Fruit fly (Drosophila melanogaster) whole organism: Measurements from ENCODE around the gene srw.

ENCODE experiments used
- CG8478 ChIP-seq: fragments of >200 bp; optimal IDR thresholded peaks from 2 replicates; lab custom pipeline; 2018; ENCODE audit warnings: inconsistent platforms
- Dll ChIP-seq: fragments of >200 bp; optimal IDR thresholded peaks from 2 replicates; lab custom pipeline; 2017
- EcR ChIP-seq, 2 experiments: fragments of >200 bp; optimal IDR thresholded peaks; 2 replicates each; lab custom pipeline; 2017; ENCODE audit warnings: missing biosample characterization in 2 of 2, missing genetic modification characterization in 2 of 2, missing genetic modification reagents in 2 of 2
- pan ChIP-seq: fragments of >200 bp; optimal IDR thresholded peaks from 2 replicates; lab custom pipeline; 2017
- psq ChIP-seq: fragments of >200 bp; optimal IDR thresholded peaks from 2 replicates; lab custom pipeline; 2017
- usp ChIP-seq: fragments of >200 bp; optimal IDR thresholded peaks from 2 replicates; lab custom pipeline; 2017; ENCODE audit warnings: missing biosample characterization, missing genetic modification characterization, mixed read lengths

srw gene

dm6 chr3L:4283428-4284089 lies at the start of gene srw, which contains the start of gene CG1316:
Gene srw (minus strand): TSS chr3L:4283478.
Gene CG1316 (plus strand): TSS chr3L:4283851.
- TF ChIP-seq Dll (lab: Kevin White, UChicago) (no peak), pan (lab: Kevin White, UChicago) (no peak), usp (GFP tag; lab: Kevin White, UChicago) (no peak), psq (lab: Kevin White, UChicago) (no peak), CG8478 (lab: Kevin White, UChicago) (no peak), EcR (GFP tag; optimal IDR thresholded peaks at IDR 0.05; lab: Kevin White, UChicago) (no peak)

- no peak for TF ChIP-seq pan (lab: Kevin White, UChicago)
- no peak for TF ChIP-seq psq (lab: Kevin White, UChicago)
- no peak for TF ChIP-seq EcR (GFP tag; optimal IDR thresholded peaks at IDR 0.05; lab: Kevin White, UChicago)
- no peak for TF ChIP-seq CG8478 (lab: Kevin White, UChicago)
- TF ChIP-seq Dll (lab: Kevin White, UChicago) = no peak
Measured at dm6 chr3L:4328048-4328447, 44.8 kb upstream of the srw start.

DNA sequence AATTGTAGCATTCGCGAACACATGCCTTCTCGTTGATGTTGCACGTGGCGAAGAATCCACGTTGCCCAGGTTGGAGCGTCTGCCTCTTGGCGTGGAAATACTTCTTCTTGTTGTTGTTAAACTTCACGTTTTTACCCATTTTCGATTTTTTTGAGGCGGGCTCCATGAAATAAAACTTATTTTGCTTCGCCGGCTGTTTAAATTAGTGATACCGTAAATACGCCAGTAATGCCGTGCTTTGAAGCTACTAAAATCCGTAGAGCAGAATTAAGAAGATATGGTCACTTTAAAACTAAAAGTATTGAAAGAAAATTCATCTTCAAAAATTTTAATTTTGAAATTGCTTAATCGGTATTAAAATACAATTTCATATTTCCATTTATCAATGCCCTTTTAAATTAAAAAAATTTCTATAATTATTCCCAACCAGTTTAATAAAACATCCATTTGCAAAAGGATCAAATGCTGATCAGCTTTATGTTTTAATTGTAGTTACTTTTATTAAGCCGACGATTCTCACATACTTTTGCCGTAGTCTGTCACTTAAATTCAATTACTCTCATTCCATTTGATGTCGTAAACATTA lies 38.8 kb upstream of the srw start, which contains the start of gene CG15014:
Gene CG15014, minus strand, starts transcription at position 228 of the 586 bp plus-strand sequence.
- TF ChIP-seq usp (GFP tag; lab: Kevin White, UChicago) = no peak
- no peak for TF ChIP-seq psq (lab: Kevin White, UChicago)
- no peak for TF ChIP-seq CG8478 (lab: Kevin White, UChicago)
- TF ChIP-seq Dll (lab: Kevin White, UChicago) = no peak
- TF ChIP-seq EcR (GFP tag; optimal IDR thresholded peaks at IDR 0.05; lab: Kevin White, UChicago) = no peak
- no peak for TF ChIP-seq pan (lab: Kevin White, UChicago)

dm6 chr3L:4318677-4319580 lies 35.7 kb upstream of the srw start, which contains the start of gene PMP34:
Gene PMP34 (plus strand): TSS chr3L:4318755.
- TF ChIP-seq psq (lab: Kevin White, UChicago) (no peak), Dll (lab: Kevin White, UChicago) (no peak), EcR (GFP tag; optimal IDR thresholded peaks at IDR 0.05; lab: Kevin White, UChicago) (no peak), pan (lab: Kevin White, UChicago) (no peak), CG8478 (lab: Kevin White, UChicago) (no peak), usp (GFP tag; lab: Kevin White, UChicago) (no peak)

DNA sequence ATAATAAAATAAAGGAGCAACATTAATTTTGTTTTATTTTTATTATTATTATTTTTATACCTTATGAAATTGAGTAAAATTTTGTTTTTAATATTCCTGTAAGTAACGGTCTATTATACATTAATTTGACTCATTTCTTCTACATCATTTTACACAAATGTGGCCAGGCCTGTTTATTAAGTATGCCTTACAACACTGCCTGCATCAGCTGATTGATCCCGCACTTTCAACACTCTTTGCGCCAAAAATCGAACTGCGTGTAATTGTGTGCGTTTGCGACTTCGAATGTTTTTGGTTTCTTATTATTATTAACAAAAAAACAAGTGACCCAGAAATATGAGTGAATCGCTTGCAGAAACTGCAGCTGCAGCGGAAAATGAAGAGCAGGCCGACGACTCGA lies 30.0 kb upstream of the srw start, which contains the start of gene Claspin:
Gene Claspin, plus strand, starts transcription at position 185 of the 400 bp plus-strand sequence.
- TF ChIP-seq CG8478 (lab: Kevin White, UChicago) (no peak), usp (GFP tag; lab: Kevin White, UChicago) (no peak), psq (lab: Kevin White, UChicago) (no peak), EcR (GFP tag; optimal IDR thresholded peaks at IDR 0.05; lab: Kevin White, UChicago) (no peak), pan (lab: Kevin White, UChicago) (no peak), Dll (lab: Kevin White, UChicago) (no peak)

DNA sequence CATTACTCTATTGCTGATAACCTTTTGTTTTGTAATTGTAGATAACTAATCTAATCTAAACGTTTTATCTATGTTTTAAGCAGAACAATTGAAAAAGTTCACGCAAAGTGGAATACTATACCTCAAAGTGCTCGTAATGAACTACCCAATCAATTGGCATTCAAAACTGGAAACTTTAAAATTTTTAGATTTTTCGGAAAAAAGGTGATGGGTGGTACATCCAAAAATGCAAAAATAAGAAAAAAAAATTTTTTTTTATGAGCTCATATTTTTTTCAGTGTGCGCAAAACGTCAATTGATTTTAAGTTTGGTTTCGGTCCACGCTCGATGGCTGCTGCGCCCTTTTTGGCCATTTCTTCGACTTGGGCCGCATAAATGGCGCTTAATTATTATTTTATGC lies 27.3 kb upstream of the srw start:
- TF ChIP-seq EcR (GFP tag; optimal IDR thresholded peaks at IDR 0.05; lab: Kevin White, UChicago) = no peak
- TF ChIP-seq usp (GFP tag; lab: Kevin White, UChicago) = no peak
- TF ChIP-seq psq (lab: Kevin White, UChicago) = no peak
- TF ChIP-seq CG8478 (lab: Kevin White, UChicago) = no peak
- no peak for TF ChIP-seq pan (lab: Kevin White, UChicago)
- TF ChIP-seq Dll (lab: Kevin White, UChicago) = no peak

- TF ChIP-seq EcR (GFP tag; optimal IDR thresholded peaks at IDR 0.05; lab: Kevin White, UChicago) = no peak
Measured at dm6 chr3L:4307691-4308383, 24.6 kb upstream of the srw start, which contains the start of gene dyl. Gene dyl (minus strand): TSS chr3L:4307718.

DNA sequence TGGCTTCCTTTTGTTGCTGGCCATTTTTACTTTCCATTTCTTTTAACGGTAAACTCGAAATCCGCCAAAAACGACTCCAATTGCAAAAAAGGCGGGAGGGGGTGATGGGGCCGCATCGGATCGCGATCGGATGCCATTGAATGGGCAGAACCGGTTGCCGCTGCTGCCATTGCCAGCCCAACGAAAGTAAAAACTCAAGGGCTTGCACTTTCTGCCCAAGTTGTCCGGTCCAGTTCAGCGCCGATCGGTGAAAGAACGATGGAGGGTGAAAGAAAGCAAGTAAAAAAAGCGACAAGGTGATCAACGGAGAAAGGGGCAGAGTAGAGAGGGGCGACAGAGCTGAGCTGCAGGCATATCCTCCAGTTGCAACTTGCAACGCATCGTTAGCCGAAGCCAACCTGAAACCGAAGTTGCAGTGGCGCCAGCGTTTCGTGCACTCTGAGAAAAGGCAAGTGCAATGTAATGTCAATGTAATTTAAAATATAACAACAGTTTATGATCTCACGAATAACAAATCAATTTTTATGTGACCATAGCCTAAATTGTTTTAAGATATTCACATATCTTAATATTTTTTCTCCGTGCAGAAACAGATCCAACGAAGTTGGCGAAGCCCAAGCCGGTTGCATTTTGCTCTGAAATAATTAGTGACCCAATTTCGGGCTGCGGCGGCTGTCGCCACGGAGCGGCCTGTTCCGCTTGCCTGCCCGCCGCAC lies 21.1 kb upstream of the srw start:
- TF ChIP-seq usp (GFP tag; lab: Kevin White, UChicago) (no peak), Dll (lab: Kevin White, UChicago) (no peak), psq (lab: Kevin White, UChicago) (no peak), EcR (GFP tag; optimal IDR thresholded peaks at IDR 0.05; lab: Kevin White, UChicago) (no peak), CG8478 (lab: Kevin White, UChicago) (no peak), pan (lab: Kevin White, UChicago) (no peak)

DNA sequence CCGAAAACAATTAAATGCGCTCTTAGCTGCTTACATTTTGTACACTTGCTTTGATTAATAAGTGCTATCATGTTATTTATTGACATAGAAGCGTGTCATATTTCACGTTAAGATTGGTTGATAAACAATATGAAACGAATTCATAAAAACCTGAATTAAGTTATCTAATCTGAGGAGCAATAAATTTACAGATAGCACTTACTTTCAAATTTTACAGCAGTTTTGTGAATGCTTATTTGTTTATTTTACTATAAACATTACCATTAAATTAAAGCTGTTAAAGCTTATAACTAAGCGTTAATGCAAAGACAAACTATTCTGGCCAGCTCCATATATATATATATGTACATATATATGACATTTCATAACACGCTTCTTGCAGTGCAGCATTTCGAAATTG lies 18.8 kb upstream of the srw start:
- TF ChIP-seq usp (GFP tag; lab: Kevin White, UChicago) (no peak), pan (lab: Kevin White, UChicago) (no peak), CG8478 (lab: Kevin White, UChicago) (no peak), Dll (lab: Kevin White, UChicago) (no peak), EcR (GFP tag; optimal IDR thresholded peaks at IDR 0.05; lab: Kevin White, UChicago) (no peak), psq (lab: Kevin White, UChicago) (no peak)

dm6 chr3L:4296760-4297159 lies 13.5 kb upstream of the srw start:
- TF ChIP-seq Dll (lab: Kevin White, UChicago) = no peak
- TF ChIP-seq psq (lab: Kevin White, UChicago) = no peak
